Fruit fly (Drosophila melanogaster): ENCODE measurements around the gene Pi4KIIIalpha.

The Pi4KIIIalpha gene

dm6 chrX:2588415-2589411 lies 35.9 kb upstream of the Pi4KIIIalpha start, which contains the start of gene egh (continued):
- no peak for TF ChIP-seq CG16779 (GFP tag; IDR thresholded peaks at IDR 0.05)
- TF ChIP-seq chm (GFP tag; IDR thresholded peaks at IDR 0.05), result peak; percentile 14; the same call in 1 of the 2 replicates

dm6 chrX:2589446-2590038 lies 35.1 kb upstream of the Pi4KIIIalpha start:
- peak; percentile 70 for TF ChIP-seq CG9437 (GFP tag; optimal IDR thresholded peaks at IDR 0.05)
- peak; percentile 96 for TF ChIP-seq CG11247 (GFP tag; IDR thresholded peaks at IDR 0.05)
- peak; percentile 91 for TF ChIP-seq Dek (tag; optimal IDR thresholded peaks at IDR 0.05)
- peak; percentile 70 for TF ChIP-seq sug (tag; optimal IDR thresholded peaks at IDR 0.05)
- TF ChIP-seq h (optimal IDR thresholded peaks at IDR 0.05), result no peak
- peak; percentile 88 for TF ChIP-seq CG6689 (GFP tag; IDR thresholded peaks at IDR 0.05)
- TF ChIP-seq bbx (GFP tag; IDR thresholded peaks at IDR 0.05; ENCODE audit: partially characterized antibody), result no peak
- no peak for TF ChIP-seq grn (GFP tag; optimal IDR thresholded peaks at IDR 0.05)
- TF ChIP-seq CG31224 (GFP tag; IDR thresholded peaks at IDR 0.05), result peak; percentile 92
- TF ChIP-seq Asciz (GFP tag; optimal IDR thresholded peaks at IDR 0.05), result peak; percentile 73
- TF ChIP-seq CG12942 (GFP tag; optimal IDR thresholded peaks at IDR 0.05), result peak; percentile 94
- TF ChIP-seq CG12744 (GFP tag; optimal IDR thresholded peaks at IDR 0.05), result peak; percentile 89
- TF ChIP-seq CG3838 (GFP tag; optimal IDR thresholded peaks at IDR 0.05), result peak; percentile 21
- TF ChIP-seq CG12071 (GFP tag; optimal IDR thresholded peaks at IDR 0.05), result peak; percentile 90
- TF ChIP-seq bsh (GFP tag; optimal IDR thresholded peaks at IDR 0.05), result peak; percentile 51 to 83
- no peak for TF ChIP-seq Dip2 (GFP tag; IDR thresholded peaks at IDR 0.05)
- peak; percentile 91 for TF ChIP-seq maf-S (GFP tag; optimal IDR thresholded peaks at IDR 0.05)
- TF ChIP-seq CG13296 (GFP tag; optimal IDR thresholded peaks at IDR 0.05), result peak; percentile 83
- peak; percentile 85 for TF ChIP-seq CG43689 (GFP tag; IDR thresholded peaks at IDR 0.05)
- peak; percentile 74 for TF ChIP-seq btn (GFP tag; optimal IDR thresholded peaks at IDR 0.05)
- TF ChIP-seq CG42726 (GFP tag; IDR thresholded peaks at IDR 0.05; ENCODE audit: partially characterized antibody), result no peak
- TF ChIP-seq CG7987 (GFP tag; optimal IDR thresholded peaks at IDR 0.05), result peak; percentile 87
- TF ChIP-seq al (GFP tag; IDR thresholded peaks at IDR 0.05), result peak; percentile 94
- TF ChIP-seq CG34224 (GFP tag; IDR thresholded peaks at IDR 0.05; ENCODE audit: partially characterized antibody), result no peak
- no peak for TF ChIP-seq Doc3 (GFP tag; IDR thresholded peaks at IDR 0.05; ENCODE audit: partially characterized antibody)
- TF ChIP-seq Side (GFP tag; optimal IDR thresholded peaks at IDR 0.05), result peak; percentile 95
- peak; percentile 78 for TF ChIP-seq CG6683 (GFP tag; optimal IDR thresholded peaks at IDR 0.05)
- TF ChIP-seq Sry-β (GFP tag; optimal IDR thresholded peaks at IDR 0.05), result no peak
- TF ChIP-seq CG6254 (GFP tag; optimal IDR thresholded peaks at IDR 0.05), result peak; percentile 67
- TF ChIP-seq CG9215 (GFP tag; IDR thresholded peaks at IDR 0.05), result peak; percentile 94
- TF ChIP-seq jing (GFP tag; optimal IDR thresholded peaks at IDR 0.05), result peak; percentile 76
- peak; percentile 53 for TF ChIP-seq CG31388 (GFP tag; optimal IDR thresholded peaks at IDR 0.05)
- peak; percentile 65 for TF ChIP-seq CG12236 (GFP tag; optimal IDR thresholded peaks at IDR 0.05)
- peak; percentile 79 for TF ChIP-seq disco-r (GFP tag; optimal IDR thresholded peaks at IDR 0.05)
- TF ChIP-seq kay (GFP tag; optimal IDR thresholded peaks at IDR 0.05), result peak; percentile 84
- TF ChIP-seq stc (GFP tag; IDR thresholded peaks at IDR 0.05), result peak; percentile 92
- peak; percentile 97 for TF ChIP-seq pho (GFP tag; optimal IDR thresholded peaks at IDR 0.05)
- peak; percentile 92 for TF ChIP-seq CG9609 (GFP tag; optimal IDR thresholded peaks at IDR 0.05)
- TF ChIP-seq inv (GFP tag; IDR thresholded peaks at IDR 0.05; ENCODE audit: partially characterized antibody), result no peak
- peak; percentile 78 for TF ChIP-seq CG13424 (tag; optimal IDR thresholded peaks at IDR 0.05)
- peak; percentile 68 for TF ChIP-seq NC2α (GFP tag; optimal IDR thresholded peaks at IDR 0.05)
- TF ChIP-seq Hmr (GFP tag; optimal IDR thresholded peaks at IDR 0.05), result peak; percentile 96
- TF ChIP-seq Ptx1 (GFP tag; IDR thresholded peaks at IDR 0.05), result peak; percentile 95
- TF ChIP-seq TFAM (GFP tag; optimal IDR thresholded peaks at IDR 0.05), result peak; percentile 5
